Worm (Caenorhabditis elegans) whole organism, early embryonic: Measurements from ENCODE around the gene R11D1.10.

Experiments used
- aly-1 ChIP-seq: sonication (generic microtip); optimal IDR thresholded peaks from 2 replicates; lab custom pipeline; 2016; ENCODE audit warnings: missing genetic modification characterization, missing compliant biosample characterization
- ama-1 ChIP-seq: fragments of 150-350 bp; optimal IDR thresholded peaks from 2 replicates; lab custom pipeline; 2014
- hmbx-1 ChIP-seq: sonication (generic microtip); optimal IDR thresholded peaks from 2 replicates; lab custom pipeline; 2016; ENCODE audit warnings: mild to moderate bottlenecking, missing genetic modification characterization, missing compliant biosample characterization
- pes-1 ChIP-seq: fragments of 200-800 bp; sonication (Bioruptor generic); IDR thresholded peaks from 2 replicates; pipeline ENCODE4 v1.3.6; 2022; ENCODE audit warnings: missing genetic modification reagents, missing genetic modification characterization, missing compliant biosample characterization
- scrt-1 ChIP-seq: fragments of 200-800 bp; sonication (Bioruptor generic); IDR thresholded peaks from 2 replicates; pipeline ENCODE4 v1.3.6; 2022; ENCODE audit warnings: missing genetic modification characterization, missing compliant biosample characterization
- tbx-11 ChIP-seq: fragments of 200-800 bp; sonication (Bioruptor generic); IDR thresholded peaks from 2 replicates; pipeline ENCODE4 v1.3.6; 2022; ENCODE audit warnings: missing genetic modification characterization, missing compliant biosample characterization
- tbx-37 ChIP-seq: fragments of 200-800 bp; sonication (Bioruptor generic); conservative IDR thresholded peaks from 2 replicates; pipeline ENCODE4 v1.3.6; 2022; ENCODE audit warnings: missing genetic modification reagents, missing genetic modification characterization, missing compliant biosample characterization

- TF ChIP-seq ama-1 (lab: Kevin White, UChicago), result no peak
- no peak for TF ChIP-seq tbx-37 (GFP tag; lab: Robert Waterston, UW)
- no peak for TF ChIP-seq hmbx-1
- TF ChIP-seq pes-1, result no peak
- no peak for TF ChIP-seq aly-1 (tag; lab: Kevin White, UChicago)
- no peak for TF ChIP-seq scrt-1
- TF ChIP-seq tbx-11 (GFP tag; lab: Robert Waterston, UW), result no peak
Observed at ce11 chrV:12697364-12697901, 31.9 kb upstream of the R11D1.10 start, which contains the start of gene istr-1.
